Worm (Caenorhabditis elegans) whole organism, midembryonic: ENCODE data around the gene unc-25.
A peak's percentile ranks its signal among the peaks of the same experiment; 100 is the strongest.

Experiments used
- T22C8.4 ChIP-seq: fragments of 200-800 bp; sonication (Bioruptor generic); IDR thresholded peaks from 2 replicates; pipeline ENCODE4 v1.3.6; 2022; ENCODE audit warnings: missing genetic modification characterization, missing compliant biosample characterization
- cog-1 ChIP-seq: sonication (generic microtip); optimal IDR thresholded peaks from 2 replicates; lab custom pipeline; 2016; ENCODE audit warnings: missing genetic modification characterization, missing compliant biosample characterization
- flt-1 ChIP-seq: fragments of 200-800 bp; sonication (Bioruptor generic); IDR thresholded peaks from 2 replicates; pipeline ENCODE4 v1.3.6; 2022; ENCODE audit warnings: missing genetic modification characterization, missing compliant biosample characterization
- klf-2 ChIP-seq: fragments of 200-800 bp; sonication (Bioruptor generic); conservative IDR thresholded peaks from 2 replicates; pipeline ENCODE4 v1.3.6; 2022; ENCODE audit warnings: missing genetic modification reagents, missing genetic modification characterization, missing compliant biosample characterization
- med-1 ChIP-seq: sonication (generic microtip); optimal IDR thresholded peaks from 2 replicates; lab custom pipeline; 2017; ENCODE audit warnings: missing genetic modification characterization, mild to moderate bottlenecking, missing compliant biosample characterization, antibody characterized with exemption, missing genetic modification reagents; ENCODE audit not compliant: insufficient read depth
- ref-1 ChIP-seq: fragments of 200-800 bp; sonication (Bioruptor generic); conservative IDR thresholded peaks from 2 replicates; pipeline ENCODE4 v1.3.6; 2022; ENCODE audit warnings: missing genetic modification reagents, missing genetic modification characterization, missing compliant biosample characterization
- tab-1 ChIP-seq: fragments of 200-800 bp; sonication (Bioruptor generic); IDR thresholded peaks from 2 replicates; pipeline ENCODE4 v1.3.6; 2022; ENCODE audit warnings: missing genetic modification characterization, missing compliant biosample characterization
- ztf-23 ChIP-seq: fragments of 200-800 bp; sonication (Bioruptor generic); IDR thresholded peaks from 2 replicates; pipeline ENCODE4 v1.3.6; 2022; ENCODE audit warnings: missing genetic modification reagents, missing genetic modification characterization, missing compliant biosample characterization
- ztf-29 ChIP-seq: fragments of 200-800 bp; sonication (Bioruptor generic); IDR thresholded peaks from 2 replicates; pipeline ENCODE4 v1.3.6; 2022; ENCODE audit warnings: missing genetic modification reagents, missing genetic modification characterization, missing compliant biosample characterization

Gene unc-25

DNA sequence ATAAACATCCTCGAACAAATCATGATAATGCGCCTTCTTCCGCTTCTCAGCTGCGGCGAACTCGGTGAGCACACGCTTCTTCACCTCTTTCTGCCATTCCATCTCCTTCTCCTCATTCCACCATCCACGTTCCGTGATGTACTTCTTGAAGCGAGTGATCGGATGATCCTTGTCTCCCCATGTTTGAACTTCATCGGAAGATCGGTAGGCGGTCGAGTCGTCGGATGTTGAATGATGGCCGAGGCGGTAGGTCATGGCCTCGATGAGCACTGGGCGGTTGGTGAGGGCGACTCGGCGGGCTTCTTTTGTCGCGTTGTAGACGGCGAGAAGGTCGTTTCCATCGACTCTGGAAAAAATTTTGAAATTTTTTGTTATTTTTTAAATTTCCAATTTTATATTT, 25.9 kb downstream of the unc-25 start:
- no peak for TF ChIP-seq cog-1 (tag; lab: Kevin White, UChicago)
- TF ChIP-seq ztf-29 (GFP tag; lab: Robert Waterston, UW) = no peak
- TF ChIP-seq flt-1 = no peak
- TF ChIP-seq tab-1 (GFP tag; lab: Robert Waterston, UW) = no peak
- no peak for TF ChIP-seq ref-1 (GFP tag; lab: Robert Waterston, UW)
- TF ChIP-seq ztf-23 (GFP tag; lab: Robert Waterston, UW) = no peak
- no peak for TF ChIP-seq T22C8.4 (GFP tag; lab: Robert Waterston, UW)
- TF ChIP-seq klf-2 (GFP tag; lab: Robert Waterston, UW) = no peak
- no peak for TF ChIP-seq med-1

DNA sequence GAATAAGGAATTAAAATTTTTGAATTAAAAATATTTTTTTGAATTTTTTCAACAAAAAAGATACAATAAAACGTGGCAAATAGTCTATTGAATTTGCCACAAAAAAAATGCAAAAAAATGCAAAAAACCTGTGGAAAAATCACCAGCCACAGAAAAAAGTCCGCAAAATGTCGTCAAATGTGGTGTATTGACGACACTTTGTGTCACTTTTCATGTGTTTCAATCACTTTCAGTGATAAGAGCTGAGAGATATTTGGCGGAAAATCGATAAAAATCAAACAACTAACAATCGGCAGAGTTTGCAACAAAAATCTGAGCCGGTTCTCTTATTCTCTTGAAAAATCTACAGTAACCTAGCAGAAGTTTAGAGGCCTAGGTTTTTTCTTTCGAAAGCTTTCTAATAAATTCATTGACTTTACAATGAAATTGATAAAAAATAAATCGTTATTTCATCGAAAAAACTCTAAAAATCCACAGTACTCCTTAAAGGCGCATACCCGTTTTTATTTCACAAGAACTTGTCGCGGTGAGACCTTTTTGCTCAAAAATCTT, 29.5 kb downstream of the unc-25 start:
- TF ChIP-seq cog-1 (tag; lab: Kevin White, UChicago) (no peak), klf-2 (GFP tag; lab: Robert Waterston, UW) (no peak), tab-1 (GFP tag; lab: Robert Waterston, UW) (no peak), ztf-29 (GFP tag; lab: Robert Waterston, UW) (no peak), ref-1 (GFP tag; lab: Robert Waterston, UW) (no peak), ztf-23 (GFP tag; lab: Robert Waterston, UW) (no peak), med-1 (no peak), T22C8.4 (GFP tag; lab: Robert Waterston, UW) (no peak), flt-1 (no peak)

DNA sequence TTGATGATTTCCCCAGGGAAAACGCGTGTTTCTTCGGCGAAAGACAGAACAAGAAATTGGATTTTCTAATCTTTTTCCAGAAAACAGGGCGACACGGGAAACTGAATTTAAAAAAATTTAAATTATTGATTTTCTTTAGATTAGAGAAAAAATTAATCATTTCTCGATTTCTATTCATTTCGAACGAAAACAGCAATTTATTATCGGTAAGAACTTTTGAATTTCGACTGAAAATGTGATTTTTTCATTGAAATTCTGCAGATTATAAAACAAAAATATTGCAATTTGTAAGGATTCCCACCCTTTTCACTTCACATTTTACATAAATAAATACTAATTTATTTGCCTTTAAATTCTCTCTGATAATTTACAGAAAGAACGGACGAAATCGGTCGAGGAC, 29.9 kb downstream of the unc-25 start, which contains the start of gene bckd-1A:
Gene bckd-1A, minus strand, starts transcription at position 101 of the 400 bp plus-strand sequence.
- TF ChIP-seq ztf-29 (GFP tag; lab: Robert Waterston, UW) (no peak), ref-1 (GFP tag; lab: Robert Waterston, UW) (no peak), T22C8.4 (GFP tag; lab: Robert Waterston, UW) (no peak), med-1 (no peak), ztf-23 (GFP tag; lab: Robert Waterston, UW) (no peak), flt-1 (no peak), tab-1 (GFP tag; lab: Robert Waterston, UW) (no peak)

DNA sequence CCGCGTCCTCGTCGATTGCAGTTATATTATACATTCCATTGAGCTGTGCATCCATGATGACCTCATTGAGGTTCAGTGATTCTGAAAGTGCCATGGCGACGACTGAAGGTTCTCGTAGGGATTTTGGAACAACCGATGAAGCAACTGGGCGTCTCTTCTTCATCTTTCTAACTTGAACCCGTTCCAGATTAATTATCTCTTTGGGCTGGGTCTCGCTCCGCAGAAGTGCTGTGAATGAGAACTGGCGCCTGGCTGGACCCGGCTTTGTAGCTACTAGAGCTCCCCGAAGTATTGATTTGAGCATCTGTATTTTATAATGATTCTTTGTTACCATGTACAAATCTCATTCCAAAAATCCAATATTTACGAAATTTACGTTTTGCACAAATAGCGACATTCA, 35.1 kb downstream of the unc-25 start, which contains the start of gene ZK1010.2:
Gene ZK1010.2, minus strand, starts transcription at position 304 of the 400 bp plus-strand sequence.
- TF ChIP-seq ref-1 (GFP tag; lab: Robert Waterston, UW) (no peak), flt-1 (no peak), ztf-23 (GFP tag; lab: Robert Waterston, UW) (no peak), ztf-29 (GFP tag; lab: Robert Waterston, UW) (no peak), tab-1 (GFP tag; lab: Robert Waterston, UW) (no peak), med-1 (no peak), T22C8.4 (GFP tag; lab: Robert Waterston, UW) (no peak), klf-2 (GFP tag; lab: Robert Waterston, UW) (no peak), cog-1 (tag; lab: Kevin White, UChicago) (no peak)

DNA sequence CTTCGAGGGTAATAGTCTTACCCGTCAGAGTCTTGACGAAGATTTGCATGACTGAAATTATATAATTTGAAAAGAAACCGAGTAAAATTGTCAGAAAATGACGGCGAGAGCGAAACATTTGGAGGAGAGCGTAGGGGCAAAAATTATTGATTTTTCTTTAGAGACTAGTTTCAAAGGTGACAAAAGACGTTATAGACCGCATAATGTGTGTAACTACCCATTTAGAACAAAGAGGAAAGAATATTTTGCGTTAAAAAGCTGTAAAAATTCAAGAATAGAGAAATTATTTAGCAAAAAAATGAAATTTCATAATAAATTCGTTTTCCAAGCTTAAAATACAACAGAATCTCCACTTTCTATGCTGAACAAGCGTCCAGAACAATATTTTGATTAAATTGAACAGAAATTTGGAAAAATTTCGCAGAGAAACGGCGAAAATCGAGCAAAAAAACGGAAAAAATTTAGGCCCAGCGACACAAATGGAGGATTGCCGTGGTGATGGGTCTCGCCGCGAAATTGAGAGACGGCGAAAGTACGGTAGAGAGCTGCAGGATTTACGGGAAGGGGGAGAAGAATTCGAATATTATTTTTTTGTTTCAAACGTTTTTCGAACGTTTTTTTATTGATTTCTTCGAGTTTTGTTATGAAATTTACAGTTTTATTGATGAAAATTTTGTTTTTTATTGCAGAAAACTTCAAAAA, 36.2 kb downstream of the unc-25 start, which contains the start of the genes ubq-2 and frg-1:
Gene ubq-2, minus strand, starts transcription at position 51 of the 702 bp plus-strand sequence.
Gene frg-1, plus strand, starts transcription at position 690 of the 702 bp plus-strand sequence.
- TF ChIP-seq ztf-29 (GFP tag; lab: Robert Waterston, UW) = no peak
- peak; percentile 10 for TF ChIP-seq cog-1 (tag; lab: Kevin White, UChicago)
- peak; percentile 26; the same call in 1 of the 2 replicates for TF ChIP-seq T22C8.4 (GFP tag; lab: Robert Waterston, UW)
- TF ChIP-seq ztf-23 (GFP tag; lab: Robert Waterston, UW) = 0 out of 2 replicates have a peak, but pooled peaks have one; percentile 25

DNA sequence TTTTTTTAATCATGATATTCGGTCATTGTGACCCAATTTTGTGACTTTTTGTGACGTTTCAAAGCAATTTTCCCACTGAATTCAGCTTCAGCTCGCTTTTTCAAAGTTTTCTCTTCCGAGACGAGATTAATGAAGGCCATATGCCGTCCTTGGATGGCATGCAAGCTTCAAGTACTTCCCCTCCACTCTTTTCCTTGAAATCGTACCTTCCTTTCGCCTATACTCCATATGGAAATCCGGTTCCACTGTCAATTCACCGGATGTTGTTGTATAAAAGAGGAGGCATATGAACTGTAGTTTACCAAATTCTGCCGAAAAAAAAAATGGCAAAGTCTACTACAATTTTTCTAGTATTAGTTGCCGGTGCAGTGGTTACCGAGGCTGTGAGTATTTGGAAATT, 38.3 kb downstream of the unc-25 start, which contains the start of gene ZK1010.4:
Gene ZK1010.4, plus strand, starts transcription at position 301 of the 400 bp plus-strand sequence.
- TF ChIP-seq ref-1 (GFP tag; lab: Robert Waterston, UW) (no peak), klf-2 (GFP tag; lab: Robert Waterston, UW) (no peak), med-1 (no peak), T22C8.4 (GFP tag; lab: Robert Waterston, UW) (no peak), flt-1 (no peak), ztf-23 (GFP tag; lab: Robert Waterston, UW) (no peak), ztf-29 (GFP tag; lab: Robert Waterston, UW) (no peak)

DNA sequence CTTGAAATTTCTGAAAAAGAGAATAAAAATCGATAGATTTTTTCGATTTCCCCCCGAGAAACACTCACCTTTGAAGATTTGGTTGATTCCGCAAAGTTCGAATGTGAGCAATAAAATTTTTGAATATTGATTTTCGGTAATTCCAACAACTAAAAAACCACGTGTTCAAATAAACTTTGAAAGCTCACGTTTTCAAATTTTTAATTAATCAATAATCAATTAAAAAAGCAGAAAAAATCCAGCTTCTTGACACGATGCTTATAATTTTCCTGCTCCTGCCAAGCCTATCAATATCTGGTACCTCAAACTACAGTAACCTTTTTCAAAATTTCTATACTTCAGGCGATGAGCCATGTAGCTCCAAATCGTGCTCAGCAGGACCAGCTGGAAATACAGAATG, 45.0 kb downstream of the unc-25 start, which contains the start of gene ZK1010.5:
Gene ZK1010.5, minus strand, starts transcription at position 101 of the 400 bp plus-strand sequence.
- no peak for TF ChIP-seq flt-1
- no peak for TF ChIP-seq tab-1 (GFP tag; lab: Robert Waterston, UW)
- TF ChIP-seq T22C8.4 (GFP tag; lab: Robert Waterston, UW) = 0 out of 2 replicates have a peak, but pooled peaks have one; percentile 38

DNA sequence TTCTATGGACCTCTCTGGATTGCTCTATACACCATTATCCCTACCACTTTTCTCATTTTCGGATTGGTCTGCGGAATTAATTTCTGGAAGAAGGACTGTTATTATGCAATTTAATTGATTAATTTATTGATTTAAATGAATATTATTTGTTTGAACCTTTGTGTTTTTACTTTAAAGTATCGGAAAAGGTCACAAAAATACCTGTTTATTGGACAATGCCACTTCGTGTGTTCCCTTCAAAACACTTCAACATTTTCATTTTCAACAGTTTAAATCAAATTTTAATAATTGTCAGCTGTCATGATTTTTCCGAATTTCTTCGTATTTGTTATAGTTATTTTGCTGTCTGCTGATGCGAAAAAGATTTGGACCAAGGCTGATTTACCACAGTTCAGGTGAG, 48.5 kb downstream of the unc-25 start, which contains the start of gene ZK1010.12:
Gene ZK1010.12, plus strand, starts transcription at position 301 of the 400 bp plus-strand sequence.
- TF ChIP-seq ztf-29 (GFP tag; lab: Robert Waterston, UW) (no peak), ref-1 (GFP tag; lab: Robert Waterston, UW) (no peak), klf-2 (GFP tag; lab: Robert Waterston, UW) (no peak), cog-1 (tag; lab: Kevin White, UChicago) (no peak), ztf-23 (GFP tag; lab: Robert Waterston, UW) (no peak), T22C8.4 (GFP tag; lab: Robert Waterston, UW) (no peak)

DNA sequence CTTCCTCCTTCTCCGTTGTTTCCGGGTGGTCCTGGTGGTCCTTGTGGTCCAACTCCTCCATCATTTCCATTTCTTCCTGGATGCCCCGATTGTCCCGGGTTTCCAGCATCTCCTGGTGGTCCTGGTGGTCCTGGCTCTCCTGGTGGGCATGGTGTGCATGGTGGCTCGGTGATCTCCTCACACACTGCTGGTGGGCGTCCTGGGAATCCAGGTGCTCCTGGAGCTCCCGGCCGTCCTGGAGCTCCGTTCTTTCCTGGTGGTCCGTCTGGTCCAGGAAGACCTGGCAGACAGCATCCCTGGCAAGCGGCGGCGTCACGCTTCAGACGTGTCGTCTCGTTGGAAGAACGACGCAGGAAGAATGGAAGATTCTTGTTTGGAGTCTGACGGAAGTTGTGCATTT, 50.6 kb downstream of the unc-25 start:
- TF ChIP-seq klf-2 (GFP tag; lab: Robert Waterston, UW) (no peak), T22C8.4 (GFP tag; lab: Robert Waterston, UW) (no peak), tab-1 (GFP tag; lab: Robert Waterston, UW) (no peak), ref-1 (GFP tag; lab: Robert Waterston, UW) (no peak), med-1 (no peak), flt-1 (no peak), ztf-29 (GFP tag; lab: Robert Waterston, UW) (no peak), cog-1 (tag; lab: Kevin White, UChicago) (no peak), ztf-23 (GFP tag; lab: Robert Waterston, UW) (no peak)
